Fruit fly (Drosophila melanogaster) whole organism, pupa: ENCODE measurements around the gene Ir21a.

Source experiments
- CG10348 ChIP-seq: fragments of 200-800 bp; sonication (Bioruptor generic); IDR thresholded peaks from 2 replicates; pipeline ENCODE4 v1.3.6; 2022; ENCODE audit warnings: missing biosample characterization, missing genetic modification characterization
- CG12605 ChIP-seq: fragments of 200-800 bp; sonication (Bioruptor generic); IDR thresholded peaks from 2 replicates; pipeline ENCODE4 v1.3.6; 2022; ENCODE audit warnings: missing biosample characterization, missing genetic modification characterization
- CG13204 ChIP-seq: fragments of 200-800 bp; sonication (Bioruptor generic); optimal IDR thresholded peaks from 2 replicates; lab custom pipeline; 2018; ENCODE audit warnings: missing biosample characterization, mild to moderate bottlenecking, missing genetic modification characterization, moderate library complexity
- CG14655 ChIP-seq: fragments of 200-800 bp; sonication (Bioruptor generic); optimal IDR thresholded peaks from 3 replicates; lab custom pipeline; 2017; ENCODE audit warnings: mild to moderate bottlenecking, missing biosample characterization, missing genetic modification reagents, missing genetic modification characterization
- CG15710 ChIP-seq: fragments of 200-800 bp; sonication (Bioruptor generic); optimal IDR thresholded peaks from 2 replicates; lab custom pipeline; 2018; ENCODE audit warnings: missing biosample characterization, mild to moderate bottlenecking, missing genetic modification characterization, moderate library complexity
- CG17806 ChIP-seq: fragments of 200-800 bp; sonication (Bioruptor generic); optimal IDR thresholded peaks from 2 replicates; lab custom pipeline; 2018; ENCODE audit warnings: missing biosample characterization, mild to moderate bottlenecking, missing genetic modification characterization, moderate library complexity
- CG32121 ChIP-seq: fragments of 200-800 bp; sonication (Bioruptor generic); IDR thresholded peaks from 2 replicates; pipeline ENCODE4 v1.3.6; 2022; ENCODE audit warnings: missing biosample characterization, missing genetic modification characterization
- CG34367 ChIP-seq: fragments of 200-800 bp; sonication (Bioruptor generic); optimal IDR thresholded peaks from 2 replicates; lab custom pipeline; 2018; ENCODE audit warnings: missing biosample characterization, mild to moderate bottlenecking, missing genetic modification characterization
- CG4496 ChIP-seq: fragments of 200-800 bp; sonication (Bioruptor generic); IDR thresholded peaks from 3 replicates; pipeline ENCODE4 v1.3.6; 2022; ENCODE audit warnings: missing biosample characterization, missing genetic modification characterization
- CG8159 ChIP-seq: fragments of 200-800 bp; sonication (Bioruptor generic); optimal IDR thresholded peaks from 3 replicates; lab custom pipeline; 2018; ENCODE audit warnings: missing biosample characterization, mild to moderate bottlenecking, missing genetic modification characterization, moderate library complexity
- CG8301 ChIP-seq: fragments of 200-800 bp; sonication (Bioruptor generic); optimal IDR thresholded peaks from 2 replicates; lab custom pipeline; 2018; ENCODE audit warnings: missing biosample characterization, mild to moderate bottlenecking, missing genetic modification characterization
- CG9948 ChIP-seq: fragments of 200-800 bp; sonication (Bioruptor generic); optimal IDR thresholded peaks from 2 replicates; lab custom pipeline; 2018; ENCODE audit warnings: missing biosample characterization, mild to moderate bottlenecking, missing genetic modification characterization, moderate library complexity
- D1 ChIP-seq: fragments of 200-800 bp; sonication (Bioruptor generic); optimal IDR thresholded peaks from 2 replicates; lab custom pipeline; 2018; ENCODE audit warnings: missing biosample characterization, mild to moderate bottlenecking, missing genetic modification characterization, moderate library complexity
- EcR ChIP-seq: fragments of 200-800 bp; sonication (Bioruptor generic); optimal IDR thresholded peaks from 3 replicates; lab custom pipeline; 2019; ENCODE audit warnings: missing biosample characterization, missing genetic modification characterization, mild to moderate bottlenecking, moderate library complexity, missing genetic modification reagents
- Ets98B ChIP-seq: fragments of 200-800 bp; sonication (Bioruptor generic); IDR thresholded peaks from 2 replicates; pipeline ENCODE4 v1.3.6; 2022; ENCODE audit warnings: missing biosample characterization, missing genetic modification characterization
- Pif1A ChIP-seq: fragments of 200-800 bp; sonication (Bioruptor generic); optimal IDR thresholded peaks from 3 replicates; lab custom pipeline; 2016; ENCODE audit warnings: missing biosample characterization, missing genetic modification characterization
- Pif1B ChIP-seq: fragments of 200-800 bp; sonication (Bioruptor generic); optimal IDR thresholded peaks from 3 replicates; lab custom pipeline; 2016; ENCODE audit warnings: missing biosample characterization, missing genetic modification characterization
- Snoo ChIP-seq: fragments of 200-800 bp; sonication (Bioruptor generic); optimal IDR thresholded peaks from 3 replicates; lab custom pipeline; 2017; ENCODE audit warnings: missing biosample characterization, mild to moderate bottlenecking, missing genetic modification characterization, inconsistent platforms
- fd96Ca ChIP-seq: fragments of 200-800 bp; sonication (Bioruptor generic); IDR thresholded peaks from 3 replicates; pipeline ENCODE4 v1.3.6; 2022; ENCODE audit warnings: missing biosample characterization, missing genetic modification characterization
- gl ChIP-seq: fragments of 200-800 bp; sonication (Bioruptor generic); optimal IDR thresholded peaks from 2 replicates; lab custom pipeline; 2018; ENCODE audit warnings: missing biosample characterization, mild to moderate bottlenecking, missing genetic modification characterization

Ir21a gene

dm6 chr2L:35452-35851 lies 10.5 kb upstream of the Ir21a start:
- TF ChIP-seq CG32121 = no peak
- TF ChIP-seq Pif1A = no peak
- TF ChIP-seq EcR = no peak
- TF ChIP-seq CG13204 (GFP tag; lab: Kevin White, UChicago) = no peak
- no peak for TF ChIP-seq CG34367 (tag; lab: Kevin White, UChicago)

- TF ChIP-seq CG9948 (tag; lab: Kevin White, UChicago) (no peak), CG14655 (GFP tag; lab: Kevin White, UChicago) (no peak), CG4496 (no peak), Pif1B (no peak), CG8301 (tag; lab: Kevin White, UChicago) (no peak), CG15710 (tag; lab: Kevin White, UChicago) (no peak), CG17806 (tag; lab: Kevin White, UChicago) (no peak), fd96Ca (GFP tag; lab: Robert Waterston, UW) (no peak), CG10348 (GFP tag; lab: Robert Waterston, UW) (no peak), gl (tag; lab: Kevin White, UChicago) (no peak), Snoo (tag; lab: Kevin White, UChicago) (no peak), Ets98B (GFP tag; lab: Robert Waterston, UW) (no peak), CG13204 (GFP tag; lab: Kevin White, UChicago) (no peak), CG8159 (no peak), CG12605 (GFP tag; lab: Robert Waterston, UW) (no peak), Pif1A (no peak)
- TF ChIP-seq, all 21 proteins: peak for 0
These were observed 9.1 kb upstream of the Ir21a start for dm6 chr2L:34054-34453.

DNA sequence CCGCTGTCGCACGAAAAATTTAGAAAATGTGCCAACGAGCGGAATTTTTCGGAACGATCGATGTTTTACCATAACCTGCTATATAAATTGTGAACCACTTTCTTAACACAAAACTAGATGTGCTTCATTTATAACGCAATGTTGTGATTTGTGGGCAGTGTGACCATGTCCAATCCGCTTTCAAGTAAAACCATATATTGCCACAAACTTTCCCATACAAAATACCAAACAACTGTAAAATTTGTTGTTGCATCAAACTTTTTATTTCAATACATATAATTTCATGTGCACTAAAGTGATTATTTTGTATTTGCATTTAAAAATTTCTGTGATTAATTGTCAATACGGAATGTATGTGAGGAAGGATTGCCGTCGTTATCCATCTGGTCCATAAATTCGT lies 3.4 kb downstream of the Ir21a start:
- TF ChIP-seq fd96Ca (GFP tag; lab: Robert Waterston, UW) (no peak), CG13204 (GFP tag; lab: Kevin White, UChicago) (no peak), CG4496 (no peak), D1 (tag; lab: Kevin White, UChicago) (no peak), CG12605 (GFP tag; lab: Robert Waterston, UW) (no peak), Pif1B (no peak), CG15710 (tag; lab: Kevin White, UChicago) (no peak)
- TF ChIP-seq, all 21 proteins: peak for 0

- TF ChIP-seq CG32121 = peak; percentile 53; the same call in 1 of the 2 replicates
These were observed 4.5 kb downstream of the Ir21a start for dm6 chr2L:20410-20809.

dm6 chr2L:18438-19105 lies 6.4 kb downstream of the Ir21a start:
- 0 out of 2 replicates have a peak, but pooled peaks have one; percentile 26 for TF ChIP-seq CG32121

- TF ChIP-seq Ets98B (GFP tag; lab: Robert Waterston, UW) (no peak), Pif1B (no peak), CG32121 (no peak), CG4496 (no peak), D1 (tag; lab: Kevin White, UChicago) (no peak)
These were observed 19.4 kb downstream of the Ir21a start for dm6 chr2L:5560-5959.
